Fruit fly (Drosophila melanogaster) whole organism, embryonic: Measurements from ENCODE around the gene CG10041.

Source experiments
- Bgb ChIP-seq: fragments of 200-800 bp; sonication (Bioruptor generic); IDR thresholded peaks from 2 replicates; pipeline ENCODE4 v1.3.6; 2022; ENCODE audit warnings: missing biosample characterization, missing genetic modification characterization; ENCODE audit not compliant: partially characterized antibody
- CG10462 ChIP-seq: fragments of 200-800 bp; sonication (Bioruptor generic); optimal IDR thresholded peaks from 2 replicates; lab custom pipeline; 2016; ENCODE audit warnings: missing biosample characterization, missing genetic modification characterization
- CG11247 ChIP-seq: fragments of 200-800 bp; sonication (Bioruptor generic); IDR thresholded peaks from 2 replicates; pipeline ENCODE4 v1.3.6; 2022; ENCODE audit warnings: missing biosample characterization, missing genetic modification characterization
- CG12769 ChIP-seq: fragments of 200-800 bp; sonication (Bioruptor generic); optimal IDR thresholded peaks from 2 replicates; lab custom pipeline; 2019; ENCODE audit warnings: missing biosample characterization, mild to moderate bottlenecking, missing genetic modification characterization, moderate library complexity
- CG13624 ChIP-seq: fragments of 200-800 bp; sonication (Bioruptor generic); optimal IDR thresholded peaks from 2 replicates; lab custom pipeline; 2016; ENCODE audit warnings: missing biosample characterization, missing genetic modification characterization
- CG15011 ChIP-seq: fragments of 200-800 bp; sonication (Bioruptor generic); optimal IDR thresholded peaks from 3 replicates; lab custom pipeline; 2018; ENCODE audit warnings: missing biosample characterization, mild to moderate bottlenecking, missing genetic modification characterization
- CG16815 ChIP-seq: fragments of 200-800 bp; sonication (Bioruptor generic); optimal IDR thresholded peaks from 3 replicates; lab custom pipeline; 2017; ENCODE audit warnings: missing biosample characterization, mild to moderate bottlenecking, missing genetic modification characterization
- CG17361 ChIP-seq: fragments of 200-800 bp; sonication (Bioruptor generic); IDR thresholded peaks from 3 replicates; pipeline ENCODE4 v1.3.6; 2022; ENCODE audit warnings: missing biosample characterization, missing genetic modification characterization
- CG17829 ChIP-seq: fragments of 200-800 bp; optimal IDR thresholded peaks from 2 replicates; lab custom pipeline; 2019; ENCODE audit warnings: missing biosample characterization, mild to moderate bottlenecking, missing genetic modification characterization, moderate library complexity
- CG18476 ChIP-seq: fragments of 200-800 bp; sonication (Bioruptor generic); optimal IDR thresholded peaks from 2 replicates; lab custom pipeline; 2016; ENCODE audit warnings: missing biosample characterization, mild to moderate bottlenecking, missing genetic modification characterization
- CG2116 ChIP-seq: fragments of 200-800 bp; sonication (Bioruptor generic); optimal IDR thresholded peaks from 3 replicates; lab custom pipeline; 2018; ENCODE audit warnings: missing biosample characterization, mild to moderate bottlenecking, missing genetic modification characterization
- CG2202 ChIP-seq: fragments of 200-800 bp; sonication (Bioruptor generic); optimal IDR thresholded peaks from 2 replicates; lab custom pipeline; 2018; ENCODE audit warnings: missing biosample characterization, mild to moderate bottlenecking, missing genetic modification characterization
- CG2875 ChIP-seq: fragments of 200-800 bp; sonication (Bioruptor generic); optimal IDR thresholded peaks from 2 replicates; lab custom pipeline; 2017; ENCODE audit warnings: missing biosample characterization, mild to moderate bottlenecking, missing genetic modification characterization, missing genetic modification reagents
- CG4424 ChIP-seq: fragments of 200-800 bp; sonication (Bioruptor generic); optimal IDR thresholded peaks from 3 replicates; lab custom pipeline; 2016; ENCODE audit warnings: missing biosample characterization, missing genetic modification characterization
- CG5180 ChIP-seq: fragments of 200-800 bp; sonication (Bioruptor generic); optimal IDR thresholded peaks from 3 replicates; lab custom pipeline; 2017; ENCODE audit warnings: missing biosample characterization, missing genetic modification characterization, mild to moderate bottlenecking, moderate library complexity, missing genetic modification reagents
- CG6683 ChIP-seq: fragments of 200-800 bp; sonication (Bioruptor generic); optimal IDR thresholded peaks from 2 replicates; lab custom pipeline; 2017; ENCODE audit warnings: missing biosample characterization, mild to moderate bottlenecking, missing genetic modification characterization, missing genetic modification reagents
- CG7839 ChIP-seq: fragments of 200-800 bp; sonication (Bioruptor generic); optimal IDR thresholded peaks from 3 replicates; lab custom pipeline; 2018; ENCODE audit warnings: missing biosample characterization, mild to moderate bottlenecking, missing genetic modification characterization, moderate library complexity
- CG8089 ChIP-seq: fragments of 200-800 bp; sonication (Bioruptor generic); optimal IDR thresholded peaks from 3 replicates; lab custom pipeline; 2016; ENCODE audit warnings: missing biosample characterization, missing genetic modification characterization
- CG9215 ChIP-seq: fragments of 200-800 bp; sonication (Bioruptor generic); IDR thresholded peaks from 2 replicates; pipeline ENCODE4 v1.3.6; 2022; ENCODE audit warnings: missing biosample characterization, missing genetic modification characterization
- CG9797 ChIP-seq: fragments of 200-800 bp; sonication (Bioruptor generic); optimal IDR thresholded peaks from 3 replicates; lab custom pipeline; 2018; ENCODE audit warnings: missing biosample characterization, mild to moderate bottlenecking, missing genetic modification characterization
- D ChIP-seq, 2 experiments: fragments of 200-800 bp in 1 of 2; fragments of >200 bp in 1 of 2; sonication (Bioruptor generic) in 1 of 2; optimal IDR thresholded peaks; 2 replicates in 1 of 2; 3 replicates in 1 of 2; lab custom pipeline; 2017; ENCODE audit warnings: mild to moderate bottlenecking in 1 of 2, missing biosample characterization in 1 of 2, missing genetic modification characterization in 1 of 2, missing genetic modification reagents in 1 of 2
- D19B ChIP-seq: fragments of 200-800 bp; sonication (Bioruptor generic); optimal IDR thresholded peaks from 2 replicates; lab custom pipeline; 2017; ENCODE audit warnings: missing biosample characterization, mild to moderate bottlenecking, missing genetic modification characterization
- Dad ChIP-seq: fragments of 200-800 bp; sonication (Bioruptor generic); optimal IDR thresholded peaks from 3 replicates; lab custom pipeline; 2016; ENCODE audit warnings: missing biosample characterization, missing genetic modification characterization
- Dek ChIP-seq: fragments of 200-800 bp; sonication (Bioruptor generic); optimal IDR thresholded peaks from 3 replicates; lab custom pipeline; 2019; ENCODE audit warnings: missing biosample characterization, mild to moderate bottlenecking, missing genetic modification characterization, moderate library complexity
- Dll ChIP-seq: fragments of 200-800 bp; sonication (Bioruptor generic); IDR thresholded peaks from 4 replicates; pipeline ENCODE4 v1.3.6; 2022; ENCODE audit warnings: missing biosample characterization, missing genetic modification characterization; ENCODE audit not compliant: partially characterized antibody
- E2f2 ChIP-seq: fragments of 200-800 bp; sonication (Bioruptor generic); IDR thresholded peaks from 2 replicates; pipeline ENCODE4 v1.3.6; 2022; ENCODE audit warnings: missing biosample characterization, missing genetic modification characterization
- H15 ChIP-seq: fragments of 200-800 bp; sonication (Bioruptor generic); IDR thresholded peaks from 3 replicates; pipeline ENCODE4 v1.3.6; 2022; ENCODE audit warnings: missing biosample characterization, missing genetic modification characterization
- H2.0 ChIP-seq: fragments of 200-800 bp; sonication (Bioruptor generic); IDR thresholded peaks from 2 replicates; pipeline ENCODE4 v1.3.6; 2022; ENCODE audit warnings: missing biosample characterization, missing genetic modification characterization
- Kr ChIP-seq: fragments of 200-800 bp; sonication (Bioruptor generic); optimal IDR thresholded peaks from 2 replicates; lab custom pipeline; 2017; ENCODE audit warnings: missing biosample characterization, mild to moderate bottlenecking, missing genetic modification characterization
- Mad ChIP-seq: fragments of 200-800 bp; sonication (Bioruptor generic); optimal IDR thresholded peaks from 2 replicates; lab custom pipeline; 2016; ENCODE audit warnings: missing biosample characterization, missing genetic modification characterization
- Med ChIP-seq: fragments of 200-800 bp; sonication (Bioruptor generic); peaks from one replicate; lab custom pipeline; 2016; ENCODE audit warnings: missing biosample characterization, missing genetic modification characterization, mild to moderate bottlenecking, inconsistent platforms, moderate library complexity
- Meics ChIP-seq: fragments of 200-800 bp; sonication (Bioruptor generic); optimal IDR thresholded peaks from 2 replicates; lab custom pipeline; 2017; ENCODE audit warnings: missing biosample characterization, mild to moderate bottlenecking, missing genetic modification characterization
- NC2β ChIP-seq: fragments of 200-800 bp; sonication (Bioruptor generic); optimal IDR thresholded peaks from 2 replicates; lab custom pipeline; 2016; ENCODE audit warnings: missing biosample characterization, missing genetic modification characterization
- Nf-YB ChIP-seq: fragments of 200-800 bp; sonication (Bioruptor generic); optimal IDR thresholded peaks from 3 replicates; lab custom pipeline; 2019; ENCODE audit warnings: missing biosample characterization, mild to moderate bottlenecking, missing genetic modification characterization, moderate library complexity
- Side ChIP-seq: fragments of 200-800 bp; sonication (Bioruptor generic); optimal IDR thresholded peaks from 2 replicates; lab custom pipeline; 2016; ENCODE audit warnings: missing biosample characterization, missing genetic modification characterization
- Sin3A ChIP-seq: fragments of >200 bp; optimal IDR thresholded peaks from 2 replicates; lab custom pipeline; 2018
- Six4 ChIP-seq: fragments of 200-800 bp; sonication (Bioruptor generic); optimal IDR thresholded peaks from 2 replicates; lab custom pipeline; 2016; ENCODE audit warnings: missing biosample characterization, missing genetic modification characterization
- bbx ChIP-seq: fragments of 200-800 bp; sonication (Bioruptor generic); IDR thresholded peaks from 2 replicates; pipeline ENCODE4 v1.3.6; 2022; ENCODE audit warnings: missing biosample characterization, missing genetic modification characterization; ENCODE audit not compliant: partially characterized antibody
- br ChIP-seq: fragments of >200 bp; optimal IDR thresholded peaks from 2 replicates; lab custom pipeline; 2017
- crol ChIP-seq: fragments of 200-800 bp; sonication (Bioruptor generic); IDR thresholded peaks from 2 replicates; pipeline ENCODE4 v1.3.6; 2022; ENCODE audit warnings: missing biosample characterization, missing genetic modification characterization
- ems ChIP-seq: fragments of 200-800 bp; sonication (Bioruptor generic); optimal IDR thresholded peaks from 3 replicates; lab custom pipeline; 2016; ENCODE audit warnings: missing biosample characterization, missing genetic modification characterization
- en ChIP-seq: fragments of 200-800 bp; sonication (Bioruptor generic); optimal IDR thresholded peaks from 2 replicates; lab custom pipeline; 2016; ENCODE audit warnings: missing biosample characterization, missing genetic modification characterization
- eyg ChIP-seq: fragments of 200-800 bp; sonication (Bioruptor generic); optimal IDR thresholded peaks from 3 replicates; lab custom pipeline; 2016; ENCODE audit warnings: missing biosample characterization, missing genetic modification characterization
- grau ChIP-seq: fragments of 200-800 bp; optimal IDR thresholded peaks from 3 replicates; lab custom pipeline; 2019; ENCODE audit warnings: missing biosample characterization, mild to moderate bottlenecking, missing genetic modification characterization, moderate library complexity
- hbn ChIP-seq: fragments of 200-800 bp; sonication (Bioruptor generic); IDR thresholded peaks from 2 replicates; pipeline ENCODE4 v1.3.6; 2022; ENCODE audit warnings: missing biosample characterization, missing genetic modification characterization; ENCODE audit not compliant: partially characterized antibody
- kah ChIP-seq: fragments of 200-800 bp; sonication (Bioruptor generic); optimal IDR thresholded peaks from 2 replicates; lab custom pipeline; 2018; ENCODE audit warnings: missing biosample characterization, mild to moderate bottlenecking, missing genetic modification characterization
- nom ChIP-seq: fragments of 200-800 bp; sonication (Bioruptor generic); optimal IDR thresholded peaks from 2 replicates; lab custom pipeline; 2017; ENCODE audit warnings: missing biosample characterization, missing genetic modification characterization, mild to moderate bottlenecking, moderate library complexity, missing genetic modification reagents
- run ChIP-seq: fragments of 200-800 bp; sonication (Bioruptor generic); optimal IDR thresholded peaks from 3 replicates; lab custom pipeline; 2018; ENCODE audit warnings: missing biosample characterization, mild to moderate bottlenecking, missing genetic modification characterization
- salm ChIP-seq: fragments of 200-800 bp; sonication (Bioruptor generic); optimal IDR thresholded peaks from 2 replicates; lab custom pipeline; 2018; ENCODE audit warnings: missing biosample characterization, mild to moderate bottlenecking, missing genetic modification characterization
- sug ChIP-seq: fragments of 200-800 bp; optimal IDR thresholded peaks from 2 replicates; lab custom pipeline; 2019; ENCODE audit warnings: missing biosample characterization, mild to moderate bottlenecking, missing genetic modification characterization, moderate library complexity
- tap ChIP-seq: fragments of 200-800 bp; optimal IDR thresholded peaks from 3 replicates; lab custom pipeline; 2019; ENCODE audit warnings: missing biosample characterization, mild to moderate bottlenecking, missing genetic modification characterization, moderate library complexity

The CG10041 gene

DNA sequence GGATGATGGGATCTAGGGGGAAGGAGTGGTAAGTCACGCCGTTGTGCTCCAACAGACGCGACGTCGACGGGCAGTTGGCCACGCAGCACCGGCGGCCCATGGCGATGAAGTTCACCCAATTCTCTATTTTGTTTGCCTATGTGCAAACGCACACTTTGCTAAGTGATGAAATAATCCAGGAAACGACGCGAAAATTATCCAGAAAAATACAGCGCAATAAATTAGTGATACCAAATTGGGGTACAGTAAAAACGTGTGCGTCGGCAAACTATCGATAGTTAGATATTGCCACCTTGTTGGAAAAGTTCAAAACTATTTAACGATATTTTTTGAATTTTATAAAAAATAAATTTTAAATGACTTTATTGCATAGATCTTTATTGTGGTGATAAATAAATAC, 4.1 kb upstream of the CG10041 start, which contains the start of gene MBD-R2 (continued):
- TF ChIP-seq D (optimal IDR thresholded peaks at IDR 0.05; lab: Kevin White, UChicago) = no peak
- no peak for TF ChIP-seq D (GFP tag; optimal IDR thresholded peaks at IDR 0.05; lab: Kevin White, UChicago)
- TF ChIP-seq CG2875 (GFP tag; lab: Kevin White, UChicago) = no peak
- TF ChIP-seq CG2116 (GFP tag; lab: Kevin White, UChicago) = peak; percentile 60
- TF ChIP-seq sug (tag; lab: Kevin White, UChicago) = peak; percentile 0
- TF ChIP-seq run (tag; lab: Kevin White, UChicago) = no peak
- TF ChIP-seq CG9215 = no peak
- no peak for TF ChIP-seq ems
- no peak for TF ChIP-seq eyg (GFP tag; lab: Kevin White, UChicago)
- no peak for TF ChIP-seq CG6683 (GFP tag; lab: Kevin White, UChicago)
- TF ChIP-seq E2f2 = peak; percentile 71
- TF ChIP-seq Dek (tag; lab: Kevin White, UChicago) = peak; percentile 30
- TF ChIP-seq NC2β (GFP tag; lab: Kevin White, UChicago) = no peak
- TF ChIP-seq bbx (GFP tag; lab: Robert Waterston, UW) = peak; percentile 61
- TF ChIP-seq CG4424 = no peak
- peak; percentile 78 for TF ChIP-seq Dll (GFP tag; lab: Robert Waterston, UW)
- no peak for TF ChIP-seq CG7839 (tag; lab: Kevin White, UChicago)
- TF ChIP-seq CG5180 (GFP tag; lab: Kevin White, UChicago) = no peak
- no peak for TF ChIP-seq Meics (GFP tag; lab: Kevin White, UChicago)
- no peak for TF ChIP-seq H15
- no peak for TF ChIP-seq nom (GFP tag; lab: Kevin White, UChicago)
- no peak for TF ChIP-seq tap (tag; lab: Kevin White, UChicago)
- TF ChIP-seq crol (GFP tag; lab: Robert Waterston, UW) = peak; percentile 89
- TF ChIP-seq Mad (GFP tag; lab: Kevin White, UChicago) = no peak
- no peak for TF ChIP-seq D19B (GFP tag; lab: Kevin White, UChicago)
- peak; percentile 35 for TF ChIP-seq Med (GFP tag; lab: Kevin White, UChicago)
- TF ChIP-seq Side (GFP tag; lab: Kevin White, UChicago) = no peak
- no peak for TF ChIP-seq CG2202
- TF ChIP-seq Six4 (GFP tag; lab: Kevin White, UChicago) = no peak
- TF ChIP-seq kah (GFP tag; lab: Kevin White, UChicago) = no peak
- no peak for TF ChIP-seq CG17829 (tag; lab: Kevin White, UChicago)
- no peak for TF ChIP-seq CG10462
- no peak for TF ChIP-seq Nf-YB (GFP tag; lab: Kevin White, UChicago)
- no peak for TF ChIP-seq Kr
- no peak for TF ChIP-seq CG15011 (GFP tag; lab: Kevin White, UChicago)
- TF ChIP-seq salm (tag; lab: Kevin White, UChicago) = no peak
- no peak for TF ChIP-seq CG18476 (GFP tag; lab: Kevin White, UChicago)
- no peak for TF ChIP-seq CG11247 (GFP tag; lab: Robert Waterston, UW)
- no peak for TF ChIP-seq Sin3A
- peak; percentile 71 for TF ChIP-seq hbn (GFP tag; lab: Robert Waterston, UW)
- no peak for TF ChIP-seq CG16815 (GFP tag; lab: Kevin White, UChicago)
- TF ChIP-seq CG12769 (tag; lab: Kevin White, UChicago) = no peak
- TF ChIP-seq Dad (GFP tag; lab: Kevin White, UChicago) = no peak
- 0 out of 3 replicates have a peak, but pooled peaks have one; percentile 26 for TF ChIP-seq CG17361 (GFP tag; lab: Robert Waterston, UW)
- peak; percentile 60 for TF ChIP-seq CG9797 (GFP tag; lab: Kevin White, UChicago)
- no peak for TF ChIP-seq CG13624 (GFP tag; lab: Kevin White, UChicago)
- TF ChIP-seq CG8089 = no peak
- no peak for TF ChIP-seq en (GFP tag; lab: Kevin White, UChicago)
- TF ChIP-seq br = no peak
- peak; percentile 42 for TF ChIP-seq grau (tag; lab: Kevin White, UChicago)
- TF ChIP-seq Bgb (GFP tag; lab: Robert Waterston, UW) = peak; percentile 67
- no peak for TF ChIP-seq H2.0 (GFP tag; lab: Robert Waterston, UW)
